Worm (Caenorhabditis elegans) whole organism, late embryonic: ENCODE measurements around the gene srx-97.

ENCODE experiments used
- Y22D7AL.16 ChIP-seq: sonication (generic microtip); optimal IDR thresholded peaks from 2 replicates; lab custom pipeline; 2016; ENCODE audit warnings: missing genetic modification characterization, missing compliant biosample characterization
- ama-1 ChIP-seq: fragments of 150-350 bp; optimal IDR thresholded peaks from 2 replicates; lab custom pipeline; 2014
- fkh-10 ChIP-seq: fragments of 150-350 bp; optimal IDR thresholded peaks from 2 replicates; lab custom pipeline; 2014; ENCODE audit warnings: missing biosample characterization, missing genetic modification reagents, missing genetic modification characterization
- lim-6 ChIP-seq: sonication (generic microtip); optimal IDR thresholded peaks from 2 replicates; lab custom pipeline; 2016; ENCODE audit warnings: missing genetic modification characterization, missing compliant biosample characterization
- nhr-11 ChIP-seq: fragments of 150-350 bp; optimal IDR thresholded peaks from 2 replicates; lab custom pipeline; 2014; ENCODE audit warnings: missing biosample characterization, missing genetic modification characterization
- pag-3 ChIP-seq: sonication (generic microtip); optimal IDR thresholded peaks from 2 replicates; lab custom pipeline; 2016; ENCODE audit warnings: missing compliant biosample characterization, missing genetic modification characterization, borderline replicate concordance
- pqm-1 ChIP-seq: sonication (generic microtip); optimal IDR thresholded peaks from 2 replicates; lab custom pipeline; 2016; ENCODE audit warnings: missing genetic modification characterization, missing compliant biosample characterization
- sdc-2 ChIP-seq: sonication (generic microtip); optimal IDR thresholded peaks from 2 replicates; lab custom pipeline; 2016; ENCODE audit warnings: missing genotype, missing genetic modification characterization, missing compliant biosample characterization
- sox-4 ChIP-seq: sonication (generic microtip); optimal IDR thresholded peaks from 2 replicates; lab custom pipeline; 2017; ENCODE audit warnings: mild to moderate bottlenecking, missing genetic modification characterization, inconsistent platforms, missing compliant biosample characterization
- tbx-2 ChIP-seq: sonication (generic microtip); optimal IDR thresholded peaks from 2 replicates; lab custom pipeline; 2016; ENCODE audit warnings: missing genetic modification characterization, missing compliant biosample characterization
- tbx-7 ChIP-seq: sonication (generic microtip); optimal IDR thresholded peaks from 2 replicates; lab custom pipeline; 2016; ENCODE audit warnings: missing genotype, missing genetic modification characterization, missing compliant biosample characterization
- unc-86 ChIP-seq: sonication (generic microtip); optimal IDR thresholded peaks from 2 replicates; lab custom pipeline; 2016; ENCODE audit warnings: missing genetic modification characterization, missing compliant biosample characterization

ce11 chrII:3647111-3647510 is 22.1 kb downstream of the srx-97 start, which contains the start of gene fbxb-33:
- TF ChIP-seq tbx-2 (no peak), pqm-1 (tag; lab: Kevin White, UChicago) (no peak), lim-6 (no peak), ama-1 (lab: Kevin White, UChicago) (no peak), pag-3 (no peak), Y22D7AL.16 (tag; lab: Kevin White, UChicago) (no peak), sdc-2 (tag; lab: Kevin White, UChicago) (no peak), nhr-11 (no peak), fkh-10 (no peak), unc-86 (tag; lab: Kevin White, UChicago) (no peak), tbx-7 (tag; lab: Kevin White, UChicago) (no peak), sox-4 (tag; lab: Kevin White, UChicago) (no peak)
